Fruit fly (Drosophila melanogaster) whole organism, embryonic: ENCODE measurements around the gene aralar1.

ENCODE experiments used
- Aef1 ChIP-seq: fragments of 200-800 bp; sonication (Bioruptor generic); IDR thresholded peaks from 3 replicates; pipeline ENCODE4 v1.3.6; 2022; ENCODE audit warnings: missing biosample characterization, missing genetic modification characterization
- B-H1 ChIP-seq: fragments of 200-800 bp; sonication (Bioruptor generic); IDR thresholded peaks from 3 replicates; pipeline ENCODE4 v1.3.6; 2022; ENCODE audit warnings: missing biosample characterization, missing genetic modification characterization
- CG10321 ChIP-seq: fragments of 200-800 bp; sonication (Bioruptor generic); IDR thresholded peaks from 2 replicates; pipeline ENCODE4 v1.3.6; 2022; ENCODE audit warnings: missing biosample characterization, missing genetic modification characterization
- CG12942 ChIP-seq: fragments of 200-800 bp; sonication (Bioruptor generic); optimal IDR thresholded peaks from 3 replicates; lab custom pipeline; 2016; ENCODE audit warnings: missing biosample characterization, missing genetic modification characterization
- CG13287 ChIP-seq: fragments of 200-800 bp; sonication (Bioruptor generic); IDR thresholded peaks from 2 replicates; pipeline ENCODE4 v1.3.6; 2022; ENCODE audit warnings: missing biosample characterization, missing genetic modification characterization; ENCODE audit not compliant: partially characterized antibody
- CG1529 ChIP-seq: fragments of 200-800 bp; sonication (Bioruptor generic); optimal IDR thresholded peaks from 3 replicates; lab custom pipeline; 2018; ENCODE audit warnings: missing biosample characterization, missing genetic modification characterization
- CG16815 ChIP-seq: fragments of 200-800 bp; sonication (Bioruptor generic); optimal IDR thresholded peaks from 3 replicates; lab custom pipeline; 2017; ENCODE audit warnings: missing biosample characterization, mild to moderate bottlenecking, missing genetic modification characterization
- CG16863 ChIP-seq: fragments of 200-800 bp; sonication (Bioruptor generic); optimal IDR thresholded peaks from 3 replicates; lab custom pipeline; 2016; ENCODE audit warnings: missing biosample characterization, missing genetic modification characterization
- CG17186 ChIP-seq: fragments of 200-800 bp; sonication (Bioruptor generic); optimal IDR thresholded peaks from 3 replicates; lab custom pipeline; 2017; ENCODE audit warnings: missing biosample characterization, missing genetic modification reagents, missing genetic modification characterization
- CG18011 ChIP-seq: fragments of 200-800 bp; sonication (Bioruptor generic); optimal IDR thresholded peaks from 2 replicates; lab custom pipeline; 2017; ENCODE audit warnings: missing biosample characterization, missing genetic modification characterization, mild to moderate bottlenecking, moderate library complexity, missing genotype
- CG2889 ChIP-seq: fragments of 200-800 bp; sonication (Bioruptor generic); IDR thresholded peaks from 3 replicates; pipeline ENCODE4 v1.3.6; 2022; ENCODE audit warnings: missing biosample characterization, missing genetic modification characterization
- CG31224 ChIP-seq: fragments of 200-800 bp; sonication (Bioruptor generic); IDR thresholded peaks from 2 replicates; pipeline ENCODE4 v1.3.6; 2022; ENCODE audit warnings: missing biosample characterization, missing genetic modification characterization
- CG3995 ChIP-seq: fragments of 200-800 bp; sonication (Bioruptor generic); optimal IDR thresholded peaks from 3 replicates; lab custom pipeline; 2016; ENCODE audit warnings: missing biosample characterization, missing genetic modification characterization
- CG4360 ChIP-seq: fragments of 200-800 bp; sonication (Bioruptor generic); IDR thresholded peaks from 2 replicates; pipeline ENCODE4 v1.3.6; 2022; ENCODE audit warnings: missing biosample characterization, missing genetic modification characterization
- CG43689 ChIP-seq: fragments of 200-800 bp; sonication (Bioruptor generic); IDR thresholded peaks from 2 replicates; pipeline ENCODE4 v1.3.6; 2022; ENCODE audit warnings: missing biosample characterization, missing genetic modification characterization
- CG4617 ChIP-seq: fragments of 200-800 bp; sonication (Bioruptor generic); optimal IDR thresholded peaks from 3 replicates; lab custom pipeline; 2016; ENCODE audit warnings: missing biosample characterization, missing genetic modification characterization, borderline replicate concordance
- CG6175 ChIP-seq: fragments of 200-800 bp; sonication (Bioruptor generic); IDR thresholded peaks from 3 replicates; pipeline ENCODE4 v1.3.6; 2022; ENCODE audit warnings: missing biosample characterization, missing genetic modification characterization
- CG6683 ChIP-seq: fragments of 200-800 bp; sonication (Bioruptor generic); optimal IDR thresholded peaks from 2 replicates; lab custom pipeline; 2017; ENCODE audit warnings: missing biosample characterization, mild to moderate bottlenecking, missing genetic modification characterization, missing genetic modification reagents
- CG7372 ChIP-seq: fragments of 200-800 bp; sonication (Bioruptor generic); IDR thresholded peaks from 2 replicates; pipeline ENCODE4 v1.3.6; 2022; ENCODE audit warnings: missing biosample characterization, missing genetic modification characterization
- CG7987 ChIP-seq: fragments of 200-800 bp; sonication (Bioruptor generic); optimal IDR thresholded peaks from 2 replicates; lab custom pipeline; 2018; ENCODE audit warnings: missing biosample characterization, mild to moderate bottlenecking, missing genetic modification characterization, moderate library complexity
- CG9215 ChIP-seq: fragments of 200-800 bp; sonication (Bioruptor generic); IDR thresholded peaks from 2 replicates; pipeline ENCODE4 v1.3.6; 2022; ENCODE audit warnings: missing biosample characterization, missing genetic modification characterization
- Gsc ChIP-seq: fragments of 200-800 bp; sonication (Bioruptor generic); IDR thresholded peaks from 2 replicates; pipeline ENCODE4 v1.3.6; 2022; ENCODE audit warnings: missing biosample characterization, missing genetic modification characterization
- HLH3B ChIP-seq: fragments of 200-800 bp; sonication (Bioruptor generic); IDR thresholded peaks from 2 replicates; pipeline ENCODE4 v1.3.6; 2022; ENCODE audit warnings: missing biosample characterization, missing genetic modification characterization
- Hey ChIP-seq: fragments of 200-800 bp; sonication (Bioruptor generic); optimal IDR thresholded peaks from 3 replicates; lab custom pipeline; 2018; ENCODE audit warnings: missing biosample characterization, mild to moderate bottlenecking, missing genetic modification characterization
- Hr3 ChIP-seq: fragments of 200-800 bp; sonication (Bioruptor generic); optimal IDR thresholded peaks from 3 replicates; lab custom pipeline; 2016; ENCODE audit warnings: missing biosample characterization, missing genetic modification characterization
- Lim3 ChIP-seq: fragments of 200-800 bp; sonication (Bioruptor generic); IDR thresholded peaks from 2 replicates; pipeline ENCODE4 v1.3.6; 2022; ENCODE audit warnings: missing biosample characterization, missing genetic modification characterization
- Nf-YB ChIP-seq: fragments of 200-800 bp; sonication (Bioruptor generic); optimal IDR thresholded peaks from 3 replicates; lab custom pipeline; 2019; ENCODE audit warnings: missing biosample characterization, mild to moderate bottlenecking, missing genetic modification characterization, moderate library complexity
- Ravus ChIP-seq: fragments of 200-800 bp; sonication (Bioruptor generic); IDR thresholded peaks from 2 replicates; pipeline ENCODE4 v1.3.6; 2022; ENCODE audit warnings: missing biosample characterization, missing genetic modification characterization
- Side ChIP-seq: fragments of 200-800 bp; sonication (Bioruptor generic); optimal IDR thresholded peaks from 2 replicates; lab custom pipeline; 2016; ENCODE audit warnings: missing biosample characterization, missing genetic modification characterization
- TFAM ChIP-seq: fragments of 200-800 bp; sonication (Bioruptor generic); optimal IDR thresholded peaks from 2 replicates; lab custom pipeline; 2017; ENCODE audit warnings: missing biosample characterization, missing genetic modification characterization, inconsistent platforms
- ap ChIP-seq: fragments of 200-800 bp; sonication (Bioruptor generic); IDR thresholded peaks from 2 replicates; pipeline ENCODE4 v1.3.6; 2022; ENCODE audit warnings: missing biosample characterization, missing genetic modification characterization
- cad ChIP-seq: fragments of >200 bp; optimal IDR thresholded peaks from 2 replicates; lab custom pipeline; 2017; ENCODE audit warnings: missing biosample characterization, missing genetic modification characterization
- dati ChIP-seq: fragments of 200-800 bp; sonication (Bioruptor generic); IDR thresholded peaks from 2 replicates; pipeline ENCODE4 v1.3.6; 2022; ENCODE audit warnings: missing biosample characterization, missing genetic modification characterization
- disco-r ChIP-seq: fragments of 200-800 bp; sonication (Bioruptor generic); optimal IDR thresholded peaks from 2 replicates; lab custom pipeline; 2016; ENCODE audit warnings: missing biosample characterization, missing genetic modification characterization
- fd96Cb ChIP-seq: fragments of 200-800 bp; sonication (Bioruptor generic); optimal IDR thresholded peaks from 2 replicates; lab custom pipeline; 2018; ENCODE audit warnings: missing biosample characterization, mild to moderate bottlenecking, missing genetic modification characterization, moderate library complexity
- grau ChIP-seq: fragments of 200-800 bp; optimal IDR thresholded peaks from 3 replicates; lab custom pipeline; 2019; ENCODE audit warnings: missing biosample characterization, mild to moderate bottlenecking, missing genetic modification characterization, moderate library complexity
- grn ChIP-seq: fragments of 200-800 bp; sonication (Bioruptor generic); optimal IDR thresholded peaks from 3 replicates; lab custom pipeline; 2017; ENCODE audit warnings: missing biosample characterization, missing genetic modification characterization
- gt ChIP-seq: fragments of 200-800 bp; sonication (Bioruptor generic); IDR thresholded peaks from 2 replicates; pipeline ENCODE4 v1.3.6; 2022; ENCODE audit warnings: missing biosample characterization, missing genetic modification characterization
- her ChIP-seq: fragments of 200-800 bp; sonication (Bioruptor generic); optimal IDR thresholded peaks from 2 replicates; lab custom pipeline; 2016; ENCODE audit warnings: missing biosample characterization, missing genetic modification characterization
- ind ChIP-seq: fragments of 200-800 bp; sonication (Bioruptor generic); optimal IDR thresholded peaks from 3 replicates; lab custom pipeline; 2016; ENCODE audit warnings: missing biosample characterization, missing genetic modification characterization
- lola ChIP-seq, 3 experiments: fragments of >200 bp in 2 of 3; fragments of 200-800 bp in 1 of 3; sonication (Bioruptor generic) in 1 of 3; optimal IDR thresholded peaks; 2 replicates each; lab custom pipeline; 2017 to 2019; ENCODE audit warnings: missing biosample characterization in 3 of 3, missing genetic modification characterization in 3 of 3, mild to moderate bottlenecking in 1 of 3, moderate library complexity in 1 of 3
- nau ChIP-seq: fragments of 200-800 bp; sonication (Bioruptor generic); optimal IDR thresholded peaks from 3 replicates; lab custom pipeline; 2017; ENCODE audit warnings: missing biosample characterization, mild to moderate bottlenecking, missing genetic modification characterization, missing genetic modification reagents
- nom ChIP-seq: fragments of 200-800 bp; sonication (Bioruptor generic); optimal IDR thresholded peaks from 2 replicates; lab custom pipeline; 2017; ENCODE audit warnings: missing biosample characterization, missing genetic modification characterization, mild to moderate bottlenecking, moderate library complexity, missing genetic modification reagents
- odd ChIP-seq: fragments of 200-800 bp; sonication (Bioruptor generic); optimal IDR thresholded peaks from 2 replicates; lab custom pipeline; 2017; ENCODE audit warnings: missing biosample characterization, mild to moderate bottlenecking, missing genetic modification characterization
- onecut ChIP-seq: fragments of 200-800 bp; sonication (Bioruptor generic); IDR thresholded peaks from 2 replicates; pipeline ENCODE4 v1.3.6; 2022; ENCODE audit warnings: missing biosample characterization, missing genetic modification characterization
- p53 ChIP-seq: fragments of 200-800 bp; sonication (Bioruptor generic); optimal IDR thresholded peaks from 2 replicates; lab custom pipeline; 2016; ENCODE audit warnings: missing biosample characterization, missing genetic modification characterization
- pita ChIP-seq: fragments of 200-800 bp; sonication (Bioruptor generic); optimal IDR thresholded peaks from 2 replicates; lab custom pipeline; 2017; ENCODE audit warnings: missing biosample characterization, mild to moderate bottlenecking, missing genetic modification characterization
- repo ChIP-seq: fragments of 200-800 bp; sonication (Bioruptor generic); optimal IDR thresholded peaks from 2 replicates; lab custom pipeline; 2016; ENCODE audit warnings: missing biosample characterization, missing genetic modification characterization
- ro ChIP-seq: fragments of 200-800 bp; sonication (Bioruptor generic); IDR thresholded peaks from 2 replicates; pipeline ENCODE4 v1.3.6; 2022; ENCODE audit warnings: missing biosample characterization, missing genetic modification characterization
- sim ChIP-seq: fragments of 200-800 bp; sonication (Bioruptor generic); IDR thresholded peaks from 2 replicates; pipeline ENCODE4 v1.3.6; 2022; ENCODE audit warnings: missing biosample characterization, missing genetic modification characterization
- so ChIP-seq: fragments of 200-800 bp; sonication (Bioruptor generic); IDR thresholded peaks from 3 replicates; pipeline ENCODE4 v1.3.6; 2022; ENCODE audit warnings: missing biosample characterization, missing genetic modification characterization
- tup ChIP-seq: fragments of 200-800 bp; sonication (Bioruptor generic); optimal IDR thresholded peaks from 2 replicates; lab custom pipeline; 2016; ENCODE audit warnings: missing biosample characterization, mild to moderate bottlenecking, missing genetic modification characterization, moderate library complexity
- wdn ChIP-seq: fragments of 200-800 bp; sonication (Bioruptor generic); IDR thresholded peaks from 2 replicates; pipeline ENCODE4 v1.3.6; 2022; ENCODE audit warnings: missing biosample characterization, missing genetic modification characterization

aralar1 gene

DNA sequence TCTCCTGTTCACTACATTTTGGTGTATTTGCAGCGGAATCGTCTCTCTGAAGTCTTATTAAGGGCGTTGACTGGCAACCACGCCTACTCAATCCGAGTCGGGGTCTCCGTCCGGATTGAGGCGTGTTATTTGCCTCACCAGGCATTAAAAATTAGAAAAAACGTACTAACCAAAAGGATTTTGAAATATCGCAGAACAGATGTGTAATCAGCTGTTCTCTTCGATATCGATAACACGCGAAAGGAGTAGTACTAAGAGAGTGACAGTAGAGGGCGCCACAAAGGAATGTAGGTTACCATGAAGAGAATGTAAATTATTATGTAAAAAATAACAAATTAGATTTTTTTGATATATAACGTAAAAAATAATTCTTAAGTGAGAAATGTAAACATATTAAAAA lies 30.7 kb downstream of the aralar1 start, which contains the start of gene CG15536 (continued):
- TF ChIP-seq CG7372 (GFP tag; lab: Robert Waterston, UW) (no peak), lola (GFP tag; optimal IDR thresholded peaks at IDR 0.05; lab: Kevin White, UChicago) (no peak), CG12942 (GFP tag; lab: Kevin White, UChicago) (no peak), dati (no peak), TFAM (GFP tag; lab: Kevin White, UChicago) (no peak), p53 (GFP tag; lab: Kevin White, UChicago) (no peak), fd96Cb (tag; lab: Kevin White, UChicago) (no peak), CG6683 (GFP tag; lab: Kevin White, UChicago) (no peak), CG9215 (GFP tag; lab: Robert Waterston, UW) (no peak), CG3995 (peak; percentile 6), CG17186 (GFP tag; lab: Kevin White, UChicago) (no peak), wdn (GFP tag; lab: Robert Waterston, UW) (no peak), so (no peak), nau (GFP tag; lab: Kevin White, UChicago) (no peak), CG16815 (GFP tag; lab: Kevin White, UChicago) (no peak), Aef1 (no peak), HLH3B (GFP tag; lab: Robert Waterston, UW) (no peak), ind (GFP tag; lab: Kevin White, UChicago) (no peak), CG18011 (GFP tag; lab: Kevin White, UChicago) (no peak), her (GFP tag; lab: Kevin White, UChicago) (no peak), Hey (tag; lab: Kevin White, UChicago) (no peak), odd (GFP tag; lab: Kevin White, UChicago) (no peak), sim (no peak), onecut (GFP tag; lab: Robert Waterston, UW) (no peak), CG4360 (GFP tag; lab: Robert Waterston, UW) (no peak), CG10321 (GFP tag; lab: Robert Waterston, UW) (no peak), CG4617 (GFP tag; lab: Kevin White, UChicago) (peak; percentile 21), CG1529 (GFP tag; lab: Kevin White, UChicago) (no peak), Lim3 (GFP tag; lab: Robert Waterston, UW) (no peak), Hr3 (GFP tag; lab: Kevin White, UChicago) (no peak), CG16863 (GFP tag; lab: Kevin White, UChicago) (no peak), gt (GFP tag; lab: Robert Waterston, UW) (no peak), Ravus (GFP tag; lab: Robert Waterston, UW) (no peak), Side (GFP tag; lab: Kevin White, UChicago) (no peak), CG6175 (GFP tag; lab: Robert Waterston, UW) (no peak), grn (GFP tag; lab: Kevin White, UChicago) (no peak), B-H1 (GFP tag; lab: Robert Waterston, UW) (no peak), tup (GFP tag; lab: Kevin White, UChicago) (no peak), nom (GFP tag; lab: Kevin White, UChicago) (no peak), disco-r (no peak), CG43689 (GFP tag; lab: Robert Waterston, UW) (no peak), ro (GFP tag; lab: Robert Waterston, UW) (no peak), Gsc (GFP tag; lab: Robert Waterston, UW) (no peak), cad (GFP tag; lab: Kevin White, UChicago) (no peak), Nf-YB (GFP tag; lab: Kevin White, UChicago) (no peak), CG7987 (GFP tag; lab: Kevin White, UChicago) (no peak), CG31224 (GFP tag; lab: Robert Waterston, UW) (no peak), pita (no peak), grau (tag; lab: Kevin White, UChicago) (peak; percentile 17), ap (GFP tag; lab: Robert Waterston, UW) (no peak), CG13287 (GFP tag; lab: Robert Waterston, UW) (peak; percentile 71), repo (GFP tag; lab: Kevin White, UChicago) (no peak), CG2889 (GFP tag; lab: Robert Waterston, UW) (no peak)
